Fruit fly (Drosophila melanogaster) whole organism, wandering third instar larva: ENCODE results near the gene Tom40.

Source experiments
- CrebA ChIP-seq: fragments of 200-800 bp; sonication (Bioruptor generic); optimal IDR thresholded peaks from 2 replicates; lab custom pipeline; 2016; ENCODE audit warnings: missing biosample characterization, mild to moderate bottlenecking, missing genetic modification characterization, borderline replicate concordance
- pan ChIP-seq: fragments of >200 bp; optimal IDR thresholded peaks from 2 replicates; lab custom pipeline; 2017
- psq ChIP-seq: fragments of 200-800 bp; sonication (Bioruptor generic); optimal IDR thresholded peaks from 3 replicates; lab custom pipeline; 2017; ENCODE audit warnings: missing biosample characterization, mild to moderate bottlenecking, missing genetic modification characterization, moderate library complexity

dm6 chrX:7693423-7693822 lies 43.3 kb upstream of the Tom40 start:
- TF ChIP-seq pan (lab: Kevin White, UChicago) = no peak
- no peak for TF ChIP-seq psq (GFP tag; lab: Kevin White, UChicago)
- TF ChIP-seq CrebA = no peak
